Worm (Caenorhabditis elegans) whole organism, L4/young adult: ENCODE data around the gene grwd-1.

Experiments
- W03F9.2 ChIP-seq: fragments of 150-350 bp; optimal IDR thresholded peaks from 2 replicates; lab custom pipeline; 2014; ENCODE audit warnings: missing biosample characterization, missing genetic modification characterization
- him-1 ChIP-seq: sonication (generic microtip); optimal IDR thresholded peaks from 2 replicates; lab custom pipeline; 2016; ENCODE audit warnings: missing genotype, missing genetic modification reagents, missing genetic modification characterization, missing compliant biosample characterization

DNA sequence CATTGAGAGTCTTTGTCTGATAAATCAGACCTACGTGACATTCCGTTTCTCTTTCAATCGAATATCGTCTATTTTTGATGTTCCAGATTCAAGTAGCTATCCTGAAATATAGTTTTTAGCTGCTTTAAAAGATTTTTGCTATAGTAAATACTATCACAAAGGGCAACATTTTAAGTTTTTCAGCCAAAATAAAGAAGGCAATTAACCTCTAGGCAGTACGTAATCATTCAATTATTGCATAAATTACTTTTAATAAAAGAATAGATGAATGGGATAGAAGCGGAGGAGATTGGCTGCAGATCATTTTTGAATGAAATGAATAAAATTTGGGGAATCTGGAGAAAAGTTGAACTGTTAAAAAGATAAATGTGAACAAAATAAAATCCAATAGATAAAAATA is 16.4 kb downstream of the grwd-1 start, which contains the start of gene ulp-1:
- no peak for TF ChIP-seq him-1
- TF ChIP-seq W03F9.2, result no peak
